Worm (Caenorhabditis elegans) whole organism, L4 larva: ENCODE results near the gene R10E9.4.
A peak's percentile ranks its signal among the peaks of the same experiment; 100 is the strongest.

Experiments used
- D1046.2 ChIP-seq: fragments of 200-800 bp; sonication (Bioruptor generic); IDR thresholded peaks from 2 replicates; pipeline ENCODE4 v1.3.6; 2022; ENCODE audit warnings: missing genetic modification characterization, missing compliant biosample characterization
- F10B5.3 ChIP-seq: sonication (generic microtip); optimal IDR thresholded peaks from 2 replicates; lab custom pipeline; 2016; ENCODE audit warnings: mild to moderate bottlenecking, missing genetic modification characterization, missing compliant biosample characterization
- F26F4.8 ChIP-seq: fragments of 200-800 bp; sonication (Bioruptor generic); conservative IDR thresholded peaks from 2 replicates; pipeline ENCODE4 v1.3.6; 2022; ENCODE audit warnings: missing genetic modification characterization, missing compliant biosample characterization
- F37D6.2 ChIP-seq: sonication (generic microtip); optimal IDR thresholded peaks from 2 replicates; lab custom pipeline; 2016; ENCODE audit warnings: mild to moderate bottlenecking, missing genetic modification characterization, missing compliant biosample characterization
- F44E2.7 ChIP-seq: fragments of 200-800 bp; sonication (Bioruptor generic); IDR thresholded peaks from 2 replicates; pipeline ENCODE4 v2.1.2; 2022; ENCODE audit warnings: missing genetic modification characterization, missing compliant biosample characterization
- F49E8.2 ChIP-seq: sonication (generic microtip); optimal IDR thresholded peaks from 2 replicates; lab custom pipeline; 2016; ENCODE audit warnings: missing compliant biosample characterization, mild to moderate bottlenecking, missing genetic modification characterization, borderline replicate concordance
- T20F7.1 ChIP-seq: fragments of 200-800 bp; sonication (Bioruptor generic); optimal IDR thresholded peaks from 2 replicates; lab custom pipeline; 2018; ENCODE audit warnings: mild to moderate bottlenecking, missing genetic modification characterization, missing compliant biosample characterization
- Y105C5A.15 ChIP-seq: fragments of 200-800 bp; sonication (Bioruptor generic); IDR thresholded peaks from 2 replicates; pipeline ENCODE4 v1.3.6; 2022; ENCODE audit warnings: missing genetic modification characterization, missing compliant biosample characterization
- ZK546.5 ChIP-seq, 2 experiments: sonication (generic microtip); optimal IDR thresholded peaks; 2 replicates each; lab custom pipeline; 2017; ENCODE audit warnings: missing biosample characterization in 2 of 2, missing genetic modification characterization in 2 of 2
- arid-1 ChIP-seq: fragments of 200-800 bp; sonication (Bioruptor generic); conservative IDR thresholded peaks from 2 replicates; pipeline ENCODE4 v1.3.6; 2022; ENCODE audit warnings: missing genetic modification reagents, missing genetic modification characterization, missing compliant biosample characterization
- ceh-28 ChIP-seq: fragments of 150-350 bp; optimal IDR thresholded peaks from 2 replicates; lab custom pipeline; 2014; ENCODE audit warnings: missing biosample characterization, missing genetic modification reagents, missing genetic modification characterization
- ceh-32 ChIP-seq: sonication (generic microtip); optimal IDR thresholded peaks from 2 replicates; lab custom pipeline; 2016; ENCODE audit warnings: mild to moderate bottlenecking, missing genetic modification characterization, missing compliant biosample characterization; ENCODE audit not compliant: poor library complexity
- ces-1 ChIP-seq: fragments of 150-350 bp; sonication (generic microtip); optimal IDR thresholded peaks from 4 replicates; lab custom pipeline; 2014; ENCODE audit warnings: missing biosample characterization, missing genetic modification reagents, missing genetic modification characterization
- ctbp-1 ChIP-seq: fragments of 200-800 bp; sonication (Bioruptor generic); IDR thresholded peaks from 2 replicates; pipeline ENCODE4 v1.3.6; 2022; ENCODE audit warnings: missing genetic modification reagents, missing genetic modification characterization, missing compliant biosample characterization
- daf-8 ChIP-seq: fragments of 200-800 bp; sonication (Bioruptor generic); IDR thresholded peaks from 2 replicates; pipeline ENCODE4 v1.3.6; 2022; ENCODE audit warnings: missing genetic modification characterization, missing compliant biosample characterization
- dmd-8 ChIP-seq: fragments of 200-800 bp; sonication (Bioruptor generic); IDR thresholded peaks from 2 replicates; pipeline ENCODE4 v1.3.6; 2022; ENCODE audit warnings: missing genetic modification characterization, missing compliant biosample characterization
- dmd-9 ChIP-seq: fragments of 200-800 bp; sonication (Bioruptor generic); IDR thresholded peaks from 2 replicates; pipeline ENCODE4 v1.3.6; 2022; ENCODE audit warnings: missing genetic modification reagents, missing genetic modification characterization, missing compliant biosample characterization
- egl-43 ChIP-seq: fragments of 200-800 bp; sonication (Bioruptor generic); IDR thresholded peaks from 2 replicates; pipeline ENCODE4 v1.3.6; 2022; ENCODE audit warnings: missing genetic modification reagents, missing genetic modification characterization, missing compliant biosample characterization
- fkh-10 ChIP-seq: fragments of 150-350 bp; optimal IDR thresholded peaks from 2 replicates; lab custom pipeline; 2014; ENCODE audit warnings: missing biosample characterization, missing genetic modification reagents, missing genetic modification characterization
- hif-1 ChIP-seq, 2 experiments: sonication (generic microtip); optimal IDR thresholded peaks; 2 replicates each; lab custom pipeline; 2016 to 2017; ENCODE audit warnings: missing compliant biosample characterization in 2 of 2, missing genetic modification characterization in 2 of 2, missing genetic modification reagents in 2 of 2, missing genotype in 2 of 2, mild to moderate bottlenecking in 1 of 2
- hlh-11 ChIP-seq: fragments of 200-800 bp; sonication (Bioruptor generic); optimal IDR thresholded peaks from 2 replicates; lab custom pipeline; 2018; ENCODE audit warnings: mild to moderate bottlenecking, missing genetic modification characterization, missing compliant biosample characterization
- hlh-30 ChIP-seq: sonication (generic microtip); optimal IDR thresholded peaks from 2 replicates; lab custom pipeline; 2017; ENCODE audit warnings: antibody characterized with exemption, mild to moderate bottlenecking, missing genetic modification characterization, missing compliant biosample characterization; ENCODE audit not compliant: insufficient read depth
- hmg-1.1 ChIP-seq: fragments of 200-800 bp; sonication (Bioruptor generic); IDR thresholded peaks from 2 replicates; pipeline ENCODE4 v1.3.6; 2022; ENCODE audit warnings: missing genetic modification reagents, missing genetic modification characterization, missing compliant biosample characterization
- lim-7 ChIP-seq: fragments of 200-800 bp; sonication (Bioruptor generic); IDR thresholded peaks from 2 replicates; pipeline ENCODE4 v1.3.6; 2022; ENCODE audit warnings: missing genetic modification characterization, missing compliant biosample characterization
- lin-1 ChIP-seq: fragments of 200-800 bp; sonication (Bioruptor generic); IDR thresholded peaks from 2 replicates; pipeline ENCODE4 v1.3.6; 2022; ENCODE audit warnings: missing genetic modification reagents, missing genetic modification characterization, missing compliant biosample characterization
- lin-13 ChIP-seq: fragments of 150-350 bp; optimal IDR thresholded peaks from 2 replicates; lab custom pipeline; 2014; ENCODE audit warnings: missing biosample characterization, missing genetic modification reagents, missing genetic modification characterization
- lin-15B ChIP-seq: fragments of 150-350 bp; sonication (generic microtip); optimal IDR thresholded peaks from 3 replicates; lab custom pipeline; 2014; ENCODE audit warnings: missing biosample characterization, missing genetic modification characterization
- lir-3 ChIP-seq: sonication (generic microtip); optimal IDR thresholded peaks from 2 replicates; lab custom pipeline; 2016; ENCODE audit warnings: mild to moderate bottlenecking, missing genetic modification characterization, missing compliant biosample characterization
- lsy-2 ChIP-seq, 2 experiments: fragments of 150-350 bp in 1 of 2; sonication (generic microtip) in 1 of 2; optimal IDR thresholded peaks; 2 replicates each; lab custom pipeline; 2014 to 2017; ENCODE audit warnings: missing biosample characterization in 2 of 2, missing genetic modification characterization in 2 of 2
- madf-5 ChIP-seq, 2 experiments: fragments of 200-800 bp; sonication (Bioruptor generic); IDR thresholded peaks; 2 replicates each; pipeline ENCODE4 v1.3.6; 2022; ENCODE audit warnings: missing compliant biosample characterization in 2 of 2, missing genetic modification characterization in 2 of 2
- mdl-1 ChIP-seq, 2 experiments: fragments of 150-350 bp in 1 of 2; sonication (generic microtip) in 1 of 2; optimal IDR thresholded peaks; 2 replicates each; lab custom pipeline; 2014 to 2017; ENCODE audit warnings: missing biosample characterization in 2 of 2, missing genetic modification characterization in 2 of 2
- mep-1 ChIP-seq: fragments of 150-350 bp; sonication (generic microtip); optimal IDR thresholded peaks from 3 replicates; lab custom pipeline; 2014; ENCODE audit warnings: missing biosample characterization, missing genetic modification characterization
- mes-2 ChIP-seq: sonication (generic microtip); optimal IDR thresholded peaks from 2 replicates; lab custom pipeline; 2016; ENCODE audit warnings: missing genotype, mild to moderate bottlenecking, missing genetic modification characterization, missing compliant biosample characterization; ENCODE audit not compliant: poor library complexity, severe bottlenecking
- mxl-2 ChIP-seq: fragments of 200-800 bp; sonication (Bioruptor generic); conservative IDR thresholded peaks from 2 replicates; pipeline ENCODE4 v1.3.6; 2022; ENCODE audit warnings: missing genetic modification reagents, missing genetic modification characterization, missing compliant biosample characterization
- nhr-10 ChIP-seq: fragments of 150-350 bp; optimal IDR thresholded peaks from 2 replicates; lab custom pipeline; 2014; ENCODE audit warnings: missing biosample characterization, missing genetic modification characterization
- nhr-237 ChIP-seq: sonication (generic microtip); optimal IDR thresholded peaks from 2 replicates; lab custom pipeline; 2017; ENCODE audit warnings: missing biosample characterization, missing genetic modification characterization
- nhr-41 ChIP-seq: fragments of 200-800 bp; sonication (Bioruptor generic); IDR thresholded peaks from 2 replicates; pipeline ENCODE4 v1.3.6; 2022; ENCODE audit warnings: missing genetic modification reagents, missing genetic modification characterization, missing compliant biosample characterization
- nhr-48 ChIP-seq: sonication (generic microtip); optimal IDR thresholded peaks from 2 replicates; lab custom pipeline; 2016; ENCODE audit warnings: mild to moderate bottlenecking, missing genetic modification characterization, missing compliant biosample characterization
- rbr-2 ChIP-seq: sonication (generic microtip); optimal IDR thresholded peaks from 2 replicates; lab custom pipeline; 2016; ENCODE audit warnings: missing genotype, missing genetic modification characterization, missing compliant biosample characterization
- sdz-12 ChIP-seq: fragments of 200-800 bp; sonication (Bioruptor generic); optimal IDR thresholded peaks from 2 replicates; lab custom pipeline; 2018; ENCODE audit warnings: mild to moderate bottlenecking, missing genetic modification characterization, missing compliant biosample characterization
- snpc-1.2 ChIP-seq: fragments of 200-800 bp; sonication (Bioruptor generic); IDR thresholded peaks from 2 replicates; pipeline ENCODE4 v1.3.6; 2022; ENCODE audit warnings: missing genetic modification reagents, missing genetic modification characterization, missing compliant biosample characterization
- spr-3 ChIP-seq: fragments of 200-800 bp; sonication (Bioruptor generic); optimal IDR thresholded peaks from 2 replicates; lab custom pipeline; 2018; ENCODE audit warnings: mild to moderate bottlenecking, missing genetic modification characterization, missing compliant biosample characterization
- tag-97 ChIP-seq: fragments of 200-800 bp; sonication (Bioruptor generic); IDR thresholded peaks from 2 replicates; pipeline ENCODE4 v1.3.6; 2022; ENCODE audit warnings: missing genetic modification characterization, missing compliant biosample characterization
- unc-62 ChIP-seq, 3 experiments: fragments of 150-350 bp in 1 of 3; sonication (generic microtip); optimal IDR thresholded peaks in 2 of 3; peaks in 1 of 3; 1 replicate in 1 of 3; 2 replicates in 2 of 3; lab custom pipeline; 2014 to 2017; ENCODE audit warnings: missing biosample characterization in 3 of 3, missing genetic modification characterization in 3 of 3, missing genetic modification reagents in 3 of 3, missing genotype in 1 of 3
- vab-7 ChIP-seq: fragments of 200-800 bp; sonication (Bioruptor generic); IDR thresholded peaks from 2 replicates; pipeline ENCODE4 v1.3.6; 2022; ENCODE audit warnings: missing genetic modification reagents, missing genetic modification characterization, missing compliant biosample characterization
- zag-1 ChIP-seq: fragments of 150-350 bp; optimal IDR thresholded peaks from 2 replicates; lab custom pipeline; 2014; ENCODE audit warnings: missing biosample characterization, missing genetic modification characterization
- zfp-3 ChIP-seq: fragments of 200-800 bp; sonication (Bioruptor generic); conservative IDR thresholded peaks from 2 replicates; pipeline ENCODE4 v1.3.6; 2022; ENCODE audit warnings: missing genetic modification reagents, missing genetic modification characterization, missing compliant biosample characterization
- ztf-11 ChIP-seq: fragments of 150-350 bp; optimal IDR thresholded peaks from 2 replicates; lab custom pipeline; 2014; ENCODE audit warnings: missing biosample characterization, missing genetic modification characterization

The R10E9.4 gene

ce11 chrIII:3956293-3956692, 16.3 kb downstream of the R10E9.4 start, which contains the start of gene F37A8.5:
TSS of gene F37A8.5 (plus strand) at chrIII:3956624.
- TF ChIP-seq ces-1 (peak; percentile 15), lsy-2 (tag; optimal IDR thresholded peaks at IDR 0.05; lab: Kevin White, UChicago) (peak in 1 of 2 experiments; percentile 10), nhr-48 (tag; lab: Kevin White, UChicago) (no peak)

DNA sequence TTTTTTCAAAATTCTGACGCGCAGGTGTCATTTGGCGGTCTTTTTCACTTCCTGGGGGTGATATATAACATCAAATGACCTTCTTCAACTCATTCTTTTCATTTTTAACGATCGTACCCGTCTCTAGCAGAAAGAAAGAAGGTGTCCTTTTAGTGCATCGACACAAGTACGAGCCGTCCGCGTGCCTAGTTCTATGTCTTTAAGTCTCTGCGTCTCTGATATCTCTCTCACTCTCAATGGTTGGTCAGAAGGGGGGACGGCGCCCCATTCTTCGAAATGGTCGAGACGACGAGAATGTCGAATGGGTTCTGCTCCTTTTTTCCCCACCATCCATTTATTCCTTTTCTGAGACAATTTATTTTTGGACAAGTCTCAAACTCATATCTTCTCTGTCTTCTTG, 16.9 kb downstream of the R10E9.4 start:
- TF ChIP-seq F10B5.3 (tag; lab: Kevin White, UChicago) (no peak), mdl-1 (tag; optimal IDR thresholded peaks at IDR 0.05; lab: Kevin White, UChicago) (peak in 1 of 2 experiments; percentile 43), F26F4.8 (GFP tag; lab: Robert Waterston, UW) (no peak), mep-1 (tag; lab: Kevin White, UChicago) (peak; percentile 69), daf-8 (no peak), egl-43 (GFP tag; lab: Robert Waterston, UW) (no peak; the same call in 1 of the 2 replicates), madf-5 (GFP tag; IDR thresholded peaks at IDR 0.05; lab: Robert Waterston, UW) (no peak), D1046.2 (GFP tag; lab: Robert Waterston, UW) (no peak), F37D6.2 (tag; lab: Kevin White, UChicago) (peak; percentile 14), nhr-41 (GFP tag; lab: Robert Waterston, UW) (no peak), arid-1 (GFP tag; lab: Robert Waterston, UW) (no peak), ceh-28 (tag; lab: Kevin White, UChicago) (no peak), ztf-11 (tag; lab: Kevin White, UChicago) (no peak), lin-1 (GFP tag; lab: Robert Waterston, UW) (no peak), sdz-12 (no peak), zfp-3 (no peak), dmd-9 (GFP tag; lab: Robert Waterston, UW) (no peak), lin-13 (GFP tag; lab: Kevin White, UChicago) (no peak), Y105C5A.15 (no peak), vab-7 (GFP tag; lab: Robert Waterston, UW) (no peak), lin-15B (tag; lab: Kevin White, UChicago) (no peak), mxl-2 (GFP tag; lab: Robert Waterston, UW) (no peak), ctbp-1 (0 out of 2 replicates have a peak, but pooled peaks have one; percentile 12), fkh-10 (GFP tag; lab: Kevin White, UChicago) (peak; percentile 66), dmd-8 (no peak), mes-2 (tag; lab: Kevin White, UChicago) (peak; percentile 52), rbr-2 (tag; lab: Kevin White, UChicago) (no peak), T20F7.1 (GFP tag; lab: Kevin White, UChicago) (no peak), nhr-10 (no peak), spr-3 (no peak), F49E8.2 (tag; lab: Kevin White, UChicago) (no peak), lim-7 (GFP tag; lab: Robert Waterston, UW) (no peak), hlh-30 (peak; percentile 84), snpc-1.2 (no peak), unc-62 (GFP tag; optimal IDR thresholded peaks at IDR 0.05 in 1 of 2; lab: Kevin White, UChicago) (peak in 1 of 2 experiments; percentile 57), unc-62 (tag; optimal IDR thresholded peaks at IDR 0.05; lab: Kevin White, UChicago) (no peak), ceh-32 (no peak), nhr-237 (tag; lab: Kevin White, UChicago) (no peak), tag-97 (GFP tag; lab: Robert Waterston, UW) (no peak), lsy-2 (tag; optimal IDR thresholded peaks at IDR 0.05; lab: Kevin White, UChicago) (peak in 1 of 2 experiments; percentile 69), lir-3 (tag; lab: Kevin White, UChicago) (no peak), hlh-11 (peak; percentile 1), F44E2.7 (no peak), hmg-1.1 (GFP tag; lab: Robert Waterston, UW) (peak; percentile 62), ZK546.5 (tag; optimal IDR thresholded peaks at IDR 0.05; lab: Kevin White, UChicago) (no peak), nhr-48 (tag; lab: Kevin White, UChicago) (no peak), zag-1 (tag; lab: Kevin White, UChicago) (no peak), hif-1 (tag; optimal IDR thresholded peaks at IDR 0.05; lab: Kevin White, UChicago) (peak in 1 of 2 experiments; percentile 10)
